Worm (Caenorhabditis elegans) whole organism, late embryonic: ENCODE data around the gene K06A1.2.
A peak's percentile ranks its signal among the peaks of the same experiment; 100 is the strongest.

Source experiments
- C08G9.2 ChIP-seq: sonication (generic microtip); optimal IDR thresholded peaks from 2 replicates; lab custom pipeline; 2016; ENCODE audit warnings: mild to moderate bottlenecking, missing genetic modification characterization, moderate library complexity, missing compliant biosample characterization
- C38D4.7 ChIP-seq: fragments of 200-800 bp; sonication (Bioruptor generic); optimal IDR thresholded peaks from 2 replicates; lab custom pipeline; 2018; ENCODE audit warnings: mild to moderate bottlenecking, missing genetic modification characterization, moderate library complexity, missing compliant biosample characterization
- K02D7.2 ChIP-seq: sonication (generic microtip); optimal IDR thresholded peaks from 2 replicates; lab custom pipeline; 2017; ENCODE audit warnings: mild to moderate bottlenecking, missing genetic modification characterization, missing compliant biosample characterization
- T23F11.4 ChIP-seq: fragments of 200-800 bp; sonication (Bioruptor generic); optimal IDR thresholded peaks from 2 replicates; lab custom pipeline; 2018; ENCODE audit warnings: mild to moderate bottlenecking, missing genetic modification characterization, missing compliant biosample characterization
- ahr-1 ChIP-seq: sonication (generic microtip); optimal IDR thresholded peaks from 2 replicates; lab custom pipeline; 2016; ENCODE audit warnings: missing genetic modification characterization, missing compliant biosample characterization
- ama-1 ChIP-seq: fragments of 150-350 bp; optimal IDR thresholded peaks from 2 replicates; lab custom pipeline; 2014
- ceh-14 ChIP-seq: sonication (generic microtip); optimal IDR thresholded peaks from 2 replicates; lab custom pipeline; 2016; ENCODE audit warnings: missing genotype, missing genetic modification characterization, missing compliant biosample characterization
- ceh-18 ChIP-seq: sonication (generic microtip); optimal IDR thresholded peaks from 2 replicates; lab custom pipeline; 2016; ENCODE audit warnings: missing genetic modification characterization, missing compliant biosample characterization
- ceh-19 ChIP-seq: fragments of 200-800 bp; sonication (Bioruptor generic); optimal IDR thresholded peaks from 2 replicates; lab custom pipeline; 2018; ENCODE audit warnings: mild to moderate bottlenecking, missing genetic modification characterization, missing compliant biosample characterization
- ceh-2 ChIP-seq: sonication (generic microtip); optimal IDR thresholded peaks from 2 replicates; lab custom pipeline; 2016; ENCODE audit warnings: missing genotype, missing genetic modification characterization, missing compliant biosample characterization
- ceh-22 ChIP-seq: sonication (generic microtip); optimal IDR thresholded peaks from 2 replicates; lab custom pipeline; 2017; ENCODE audit warnings: missing biosample characterization, missing genetic modification characterization
- ceh-30 ChIP-seq: fragments of 150-350 bp; optimal IDR thresholded peaks from 2 replicates; lab custom pipeline; 2014; ENCODE audit warnings: missing biosample characterization, missing genetic modification characterization
- ceh-31 ChIP-seq: sonication (generic microtip); optimal IDR thresholded peaks from 2 replicates; lab custom pipeline; 2016; ENCODE audit warnings: missing genetic modification characterization, missing compliant biosample characterization
- ceh-34 ChIP-seq: sonication (generic microtip); optimal IDR thresholded peaks from 2 replicates; lab custom pipeline; 2016; ENCODE audit warnings: mild to moderate bottlenecking, missing genetic modification characterization, missing compliant biosample characterization
- ceh-6 ChIP-seq: fragments of 200-800 bp; sonication (Bioruptor generic); optimal IDR thresholded peaks from 2 replicates; lab custom pipeline; 2018; ENCODE audit warnings: mild to moderate bottlenecking, missing genetic modification characterization, missing compliant biosample characterization
- ceh-9 ChIP-seq: sonication (generic microtip); optimal IDR thresholded peaks from 2 replicates; lab custom pipeline; 2016; ENCODE audit warnings: mild to moderate bottlenecking, missing genetic modification characterization, inconsistent platforms, missing compliant biosample characterization
- dmd-4 ChIP-seq: sonication (generic microtip); optimal IDR thresholded peaks from 2 replicates; lab custom pipeline; 2016; ENCODE audit warnings: borderline replicate concordance, missing genetic modification characterization, missing compliant biosample characterization
- dve-1 ChIP-seq: sonication (generic microtip); optimal IDR thresholded peaks from 2 replicates; lab custom pipeline; 2017; ENCODE audit warnings: antibody characterized with exemption, mild to moderate bottlenecking, missing genetic modification characterization, missing compliant biosample characterization
- ets-4 ChIP-seq: sonication (generic microtip); optimal IDR thresholded peaks from 2 replicates; lab custom pipeline; 2016; ENCODE audit warnings: missing genetic modification characterization, missing compliant biosample characterization
- eyg-1 ChIP-seq: sonication (generic microtip); optimal IDR thresholded peaks from 2 replicates; lab custom pipeline; 2016; ENCODE audit warnings: missing genotype, missing genetic modification characterization, missing compliant biosample characterization
- fax-1 ChIP-seq: sonication (generic microtip); optimal IDR thresholded peaks from 2 replicates; lab custom pipeline; 2016; ENCODE audit warnings: missing genotype, missing genetic modification characterization, missing compliant biosample characterization
- fkh-10 ChIP-seq: fragments of 150-350 bp; optimal IDR thresholded peaks from 2 replicates; lab custom pipeline; 2014; ENCODE audit warnings: missing biosample characterization, missing genetic modification reagents, missing genetic modification characterization
- fkh-6 ChIP-seq: sonication (generic microtip); optimal IDR thresholded peaks from 2 replicates; lab custom pipeline; 2016; ENCODE audit warnings: missing genetic modification characterization, missing compliant biosample characterization
- hlh-30 ChIP-seq: sonication (generic microtip); optimal IDR thresholded peaks from 2 replicates; lab custom pipeline; 2017; ENCODE audit warnings: antibody characterized with exemption, missing genetic modification characterization, missing compliant biosample characterization; ENCODE audit not compliant: insufficient read depth
- hlh-6 ChIP-seq: sonication (generic microtip); optimal IDR thresholded peaks from 2 replicates; lab custom pipeline; 2016; ENCODE audit warnings: missing genotype, missing genetic modification characterization, missing compliant biosample characterization
- mec-3 ChIP-seq: sonication (generic microtip); optimal IDR thresholded peaks from 2 replicates; lab custom pipeline; 2016; ENCODE audit warnings: borderline replicate concordance, missing genetic modification characterization, missing compliant biosample characterization
- nfya-1 ChIP-seq: sonication (generic microtip); optimal IDR thresholded peaks from 2 replicates; lab custom pipeline; 2017; ENCODE audit warnings: missing genetic modification characterization, mild to moderate bottlenecking, missing compliant biosample characterization, antibody characterized with exemption, moderate library complexity
- pag-3 ChIP-seq: sonication (generic microtip); optimal IDR thresholded peaks from 2 replicates; lab custom pipeline; 2016; ENCODE audit warnings: missing compliant biosample characterization, missing genetic modification characterization, borderline replicate concordance
- pat-9 ChIP-seq: fragments of 200-800 bp; sonication (Bioruptor generic); optimal IDR thresholded peaks from 2 replicates; lab custom pipeline; 2018; ENCODE audit warnings: mild to moderate bottlenecking, missing genetic modification characterization, moderate library complexity, missing compliant biosample characterization
- pax-1 ChIP-seq: fragments of 150-350 bp; optimal IDR thresholded peaks from 2 replicates; lab custom pipeline; 2014; ENCODE audit warnings: missing biosample characterization, missing genetic modification characterization
- pros-1 ChIP-seq: fragments of 150-350 bp; optimal IDR thresholded peaks from 2 replicates; lab custom pipeline; 2014; ENCODE audit warnings: missing biosample characterization, missing genetic modification reagents, missing genetic modification characterization
- ref-2 ChIP-seq: sonication (generic microtip); optimal IDR thresholded peaks from 2 replicates; lab custom pipeline; 2016; ENCODE audit warnings: missing genetic modification characterization, missing compliant biosample characterization
- sdc-2 ChIP-seq: sonication (generic microtip); optimal IDR thresholded peaks from 2 replicates; lab custom pipeline; 2016; ENCODE audit warnings: missing genotype, missing genetic modification characterization, missing compliant biosample characterization
- sox-2 ChIP-seq: fragments of 200-800 bp; sonication (Bioruptor generic); IDR thresholded peaks from 2 replicates; pipeline ENCODE4 v1.3.6; 2022; ENCODE audit warnings: missing genetic modification reagents, missing genetic modification characterization, missing compliant biosample characterization
- sox-4 ChIP-seq: sonication (generic microtip); optimal IDR thresholded peaks from 2 replicates; lab custom pipeline; 2017; ENCODE audit warnings: mild to moderate bottlenecking, missing genetic modification characterization, inconsistent platforms, missing compliant biosample characterization
- syd-9 ChIP-seq: sonication (generic microtip); optimal IDR thresholded peaks from 2 replicates; lab custom pipeline; 2016; ENCODE audit warnings: mild to moderate bottlenecking, missing genetic modification characterization, moderate library complexity, missing compliant biosample characterization
- tbx-2 ChIP-seq: sonication (generic microtip); optimal IDR thresholded peaks from 2 replicates; lab custom pipeline; 2016; ENCODE audit warnings: missing genetic modification characterization, missing compliant biosample characterization
- tbx-7 ChIP-seq: sonication (generic microtip); optimal IDR thresholded peaks from 2 replicates; lab custom pipeline; 2016; ENCODE audit warnings: missing genotype, missing genetic modification characterization, missing compliant biosample characterization
- ttx-3 ChIP-seq: sonication (generic microtip); optimal IDR thresholded peaks from 2 replicates; lab custom pipeline; 2016; ENCODE audit warnings: missing genetic modification reagents, missing genetic modification characterization, missing compliant biosample characterization
- unc-42 ChIP-seq: sonication (generic microtip); optimal IDR thresholded peaks from 2 replicates; lab custom pipeline; 2016; ENCODE audit warnings: missing genotype, missing genetic modification characterization, missing compliant biosample characterization
- unc-55 ChIP-seq: sonication (generic microtip); optimal IDR thresholded peaks from 2 replicates; lab custom pipeline; 2017; ENCODE audit warnings: missing biosample characterization, missing genetic modification reagents, missing genetic modification characterization
- zip-5 ChIP-seq: sonication (generic microtip); optimal IDR thresholded peaks from 2 replicates; lab custom pipeline; 2016; ENCODE audit warnings: missing genetic modification characterization, missing compliant biosample characterization

The K06A1.2 gene

ce11 chrII:6491817-6492452 is 48.1 kb downstream of the K06A1.2 start, which contains the start of the genes T28D9.11 and T28D9.1:
TSS of gene T28D9.11 (minus strand) at chrII:6491993.
TSS of gene T28D9.1 (plus strand) at chrII:6492402.
- TF ChIP-seq ahr-1 = no peak
- TF ChIP-seq tbx-2 = peak; percentile 67
- peak; percentile 71 for TF ChIP-seq ceh-19
- peak; percentile 38 for TF ChIP-seq T23F11.4 (GFP tag; lab: Kevin White, UChicago)
- TF ChIP-seq hlh-6 (tag; lab: Kevin White, UChicago) = peak; percentile 16
- no peak for TF ChIP-seq pag-3 (tag; lab: Kevin White, UChicago)
- TF ChIP-seq ceh-2 (tag; lab: Kevin White, UChicago) = peak; percentile 28
- TF ChIP-seq sox-4 (tag; lab: Kevin White, UChicago) = peak; percentile 13
- peak; percentile 48 for TF ChIP-seq pat-9 (tag; lab: Kevin White, UChicago)
- peak; percentile 64 for TF ChIP-seq nfya-1 (tag; lab: Kevin White, UChicago)
- TF ChIP-seq ceh-18 (tag; lab: Kevin White, UChicago) = peak; percentile 27
- TF ChIP-seq tbx-7 (tag; lab: Kevin White, UChicago) = no peak
- 0 out of 2 replicates have a peak, but pooled peaks have one; percentile 10 for TF ChIP-seq sox-2 (GFP tag; lab: Robert Waterston, UW)
- peak; percentile 75 for TF ChIP-seq ceh-14 (tag; lab: Kevin White, UChicago)
- no peak for TF ChIP-seq ttx-3
- TF ChIP-seq fkh-10 (GFP tag; lab: Kevin White, UChicago) = peak; percentile 10
- no peak for TF ChIP-seq pax-1 (tag; lab: Kevin White, UChicago)
- TF ChIP-seq ref-2 (tag; lab: Kevin White, UChicago) = peak; percentile 41
- peak; percentile 19 for TF ChIP-seq zip-5
- TF ChIP-seq sdc-2 = peak; percentile 37
- TF ChIP-seq mec-3 (tag; lab: Kevin White, UChicago) = no peak
- peak; percentile 50 for TF ChIP-seq dmd-4
- TF ChIP-seq ets-4 = peak; percentile 27
- TF ChIP-seq fkh-6 (tag; lab: Kevin White, UChicago) = peak; percentile 12
- TF ChIP-seq ama-1 (lab: Kevin White, UChicago) = no peak
- peak; percentile 46 for TF ChIP-seq unc-42 (tag; lab: Kevin White, UChicago)
- no peak for TF ChIP-seq ceh-9 (tag; lab: Kevin White, UChicago)
- peak; percentile 7 for TF ChIP-seq eyg-1 (tag; lab: Kevin White, UChicago)
- TF ChIP-seq K02D7.2 = no peak
- peak; percentile 80 for TF ChIP-seq ceh-31 (tag; lab: Kevin White, UChicago)
- TF ChIP-seq ceh-6 = peak; percentile 31
- peak; percentile 49 for TF ChIP-seq C08G9.2
- TF ChIP-seq syd-9 = peak; percentile 61
- peak; percentile 82 for TF ChIP-seq ceh-34 (tag; lab: Kevin White, UChicago)
- TF ChIP-seq pros-1 (tag; lab: Kevin White, UChicago) = peak; percentile 49
- peak; percentile 19 for TF ChIP-seq ceh-22 (tag; lab: Kevin White, UChicago)
- peak; percentile 32 for TF ChIP-seq fax-1 (tag; lab: Kevin White, UChicago)
- peak; percentile 59 for TF ChIP-seq unc-55
- no peak for TF ChIP-seq hlh-30 (tag; lab: Kevin White, UChicago)
- TF ChIP-seq dve-1 (tag; lab: Kevin White, UChicago) = peak; percentile 5
- peak; percentile 44 for TF ChIP-seq C38D4.7 (GFP tag; lab: Kevin White, UChicago)
- TF ChIP-seq, all 69 proteins: peak for 31

- TF ChIP-seq unc-42 (tag; lab: Kevin White, UChicago) = peak; percentile 84
- TF ChIP-seq ceh-30 (tag; lab: Kevin White, UChicago) = no peak
- no peak for TF ChIP-seq sdc-2
- TF ChIP-seq, all 69 proteins: peak for 1
Measured at ce11 chrII:6493139-6493538, 49.3 kb downstream of the K06A1.2 start.
